Worm (Caenorhabditis elegans) whole organism, young adult: ENCODE measurements around the gene henn-1.

Experiments used
- ceh-40 ChIP-seq: fragments of 200-800 bp; sonication (Bioruptor generic); IDR thresholded peaks from 2 replicates; pipeline ENCODE4 v1.3.6; 2022; ENCODE audit warnings: missing genetic modification characterization, missing compliant biosample characterization
- egl-18 ChIP-seq: fragments of 200-800 bp; sonication (Bioruptor generic); IDR thresholded peaks from 2 replicates; pipeline ENCODE4 v1.3.6; 2022; ENCODE audit warnings: missing genetic modification reagents, missing genetic modification characterization, missing compliant biosample characterization
- mel-28 ChIP-seq: sonication (generic microtip); optimal IDR thresholded peaks from 2 replicates; lab custom pipeline; 2016; ENCODE audit warnings: borderline replicate concordance, mild to moderate bottlenecking, missing genetic modification characterization, missing compliant biosample characterization
- pha-4 ChIP-seq: fragments of 150-350 bp; sonication (generic microtip); optimal IDR thresholded peaks from 2 replicates; lab custom pipeline; 2014; ENCODE audit warnings: missing biosample characterization, missing genetic modification reagents, missing genetic modification characterization
- snpc-4 ChIP-seq, 5 experiments: fragments of 150-350 bp in 1 of 5; sonication (generic microtip) in 4 of 5; optimal IDR thresholded peaks; 2 replicates each; lab custom pipeline; 2014 to 2018; ENCODE audit warnings: missing genetic modification characterization in 5 of 5, missing biosample characterization in 3 of 5, antibody characterized with exemption in 2 of 5, mild to moderate bottlenecking in 2 of 5, missing compliant biosample characterization in 2 of 5, missing genotype in 2 of 5, moderate library complexity in 2 of 5, missing genetic modification reagents in 1 of 5

DNA sequence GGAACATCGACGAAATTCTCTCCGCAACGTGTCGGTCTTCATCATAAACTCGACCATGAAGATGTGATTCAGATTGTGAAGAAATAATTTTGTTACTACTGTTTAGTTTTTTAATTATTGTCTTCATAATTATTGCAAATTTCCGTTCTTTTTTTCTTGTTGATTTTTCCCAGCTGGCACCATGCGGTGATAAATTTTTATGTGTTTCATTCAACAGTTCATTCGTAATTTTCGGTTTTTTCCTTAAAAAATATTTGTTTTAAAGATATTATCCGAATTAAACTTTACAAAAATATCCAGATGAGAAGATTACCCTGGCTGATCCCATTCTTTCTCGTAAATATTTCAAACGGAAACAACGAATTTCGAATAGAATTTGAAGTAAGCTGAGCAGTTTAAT is 14.6 kb downstream of the henn-1 start, which contains the start of gene C02F5.13:
- TF ChIP-seq mel-28 (tag; lab: Kevin White, UChicago) (no peak), snpc-4 (GFP tag; optimal IDR thresholded peaks at IDR 0.05; lab: Kevin White, UChicago) (no peak), snpc-4 (tag; optimal IDR thresholded peaks at IDR 0.05; lab: Kevin White, UChicago) (no peak), ceh-40 (no peak), egl-18 (GFP tag; lab: Robert Waterston, UW) (no peak), pha-4 (tag; lab: Kevin White, UChicago) (no peak)
